Fruit fly (Drosophila melanogaster) whole organism, embryonic: Measurements from ENCODE around the gene CG43116.
A peak's percentile ranks its signal among the peaks of the same experiment; 100 is the strongest.

ENCODE experiments used
- Adf1 ChIP-seq: fragments of 200-800 bp; sonication (Bioruptor generic); IDR thresholded peaks from 2 replicates; pipeline ENCODE4 v1.3.6; 2022; ENCODE audit warnings: missing biosample characterization, missing genetic modification characterization
- Awh ChIP-seq: fragments of 200-800 bp; sonication (Bioruptor generic); IDR thresholded peaks from 2 replicates; pipeline ENCODE4, ENCODE4 v1.3.6; 2022; ENCODE audit warnings: missing biosample characterization, missing genetic modification characterization
- B-H1 ChIP-seq: fragments of 200-800 bp; sonication (Bioruptor generic); IDR thresholded peaks from 3 replicates; pipeline ENCODE4 v1.3.6; 2022; ENCODE audit warnings: missing biosample characterization, missing genetic modification characterization
- BEAF-32 ChIP-seq: fragments of 200-800 bp; sonication (Bioruptor generic); optimal IDR thresholded peaks from 3 replicates; lab custom pipeline; 2017; ENCODE audit warnings: missing biosample characterization, missing genetic modification characterization, mild to moderate bottlenecking, moderate library complexity, missing genetic modification reagents
- CG10274 ChIP-seq: fragments of 200-800 bp; sonication (Bioruptor generic); optimal IDR thresholded peaks from 3 replicates; lab custom pipeline; 2017; ENCODE audit warnings: missing biosample characterization, mild to moderate bottlenecking, missing genetic modification characterization
- CG10321 ChIP-seq: fragments of 200-800 bp; sonication (Bioruptor generic); IDR thresholded peaks from 2 replicates; pipeline ENCODE4 v1.3.6; 2022; ENCODE audit warnings: missing biosample characterization, missing genetic modification characterization
- CG12104 ChIP-seq: fragments of 200-800 bp; sonication (Bioruptor generic); optimal IDR thresholded peaks from 3 replicates; lab custom pipeline; 2016; ENCODE audit warnings: missing biosample characterization, missing genetic modification characterization
- CG12299 ChIP-seq: fragments of 200-800 bp; sonication (Bioruptor generic); optimal IDR thresholded peaks from 2 replicates; lab custom pipeline; 2018; ENCODE audit warnings: missing biosample characterization, mild to moderate bottlenecking, missing genetic modification characterization
- CG12659 ChIP-seq: fragments of 200-800 bp; sonication (Bioruptor generic); optimal IDR thresholded peaks from 3 replicates; lab custom pipeline; 2017; ENCODE audit warnings: mild to moderate bottlenecking, missing biosample characterization, missing genetic modification reagents, missing genetic modification characterization
- CG13624 ChIP-seq: fragments of 200-800 bp; sonication (Bioruptor generic); optimal IDR thresholded peaks from 2 replicates; lab custom pipeline; 2016; ENCODE audit warnings: missing biosample characterization, missing genetic modification characterization
- CG14667 ChIP-seq: fragments of 200-800 bp; sonication (Bioruptor generic); IDR thresholded peaks from 2 replicates; pipeline ENCODE4 v1.3.6; 2022; ENCODE audit warnings: missing biosample characterization, missing genetic modification characterization
- CG15269 ChIP-seq: fragments of 200-800 bp; sonication (Bioruptor generic); optimal IDR thresholded peaks from 2 replicates; lab custom pipeline; 2018; ENCODE audit warnings: missing biosample characterization, mild to moderate bottlenecking, missing genetic modification characterization, moderate library complexity
- CG2678 ChIP-seq: fragments of 200-800 bp; sonication (Bioruptor generic); optimal IDR thresholded peaks from 3 replicates; lab custom pipeline; 2019; ENCODE audit warnings: missing biosample characterization, mild to moderate bottlenecking, missing genetic modification characterization, moderate library complexity
- CG34224 ChIP-seq: fragments of 200-800 bp; sonication (Bioruptor generic); IDR thresholded peaks from 3 replicates; pipeline ENCODE4 v1.3.6; 2022; ENCODE audit warnings: missing biosample characterization, missing genetic modification characterization; ENCODE audit not compliant: partially characterized antibody
- CG4360 ChIP-seq: fragments of 200-800 bp; sonication (Bioruptor generic); IDR thresholded peaks from 2 replicates; pipeline ENCODE4 v1.3.6; 2022; ENCODE audit warnings: missing biosample characterization, missing genetic modification characterization
- CG5953 ChIP-seq: fragments of 200-800 bp; sonication (Bioruptor generic); IDR thresholded peaks from 2 replicates; pipeline ENCODE4 v1.3.6; 2022; ENCODE audit warnings: missing biosample characterization, missing genetic modification characterization
- CG6272 ChIP-seq: fragments of 200-800 bp; sonication (Bioruptor generic); IDR thresholded peaks from 2 replicates; pipeline ENCODE4 v1.3.6; 2022; ENCODE audit warnings: missing biosample characterization, missing genetic modification characterization
- CG6654 ChIP-seq: fragments of 200-800 bp; sonication (Bioruptor generic); optimal IDR thresholded peaks from 2 replicates; lab custom pipeline; 2017; ENCODE audit warnings: missing biosample characterization, mild to moderate bottlenecking, missing genetic modification characterization
- CG8290 ChIP-seq, 3 experiments: fragments of 200-800 bp; sonication (Bioruptor generic); optimal IDR thresholded peaks; 2 replicates each; lab custom pipeline; 2016 to 2019; ENCODE audit warnings: missing biosample characterization in 3 of 3, missing genetic modification characterization in 3 of 3, mild to moderate bottlenecking in 2 of 3, moderate library complexity in 1 of 3
- CG9609 ChIP-seq: fragments of 200-800 bp; sonication (Bioruptor generic); optimal IDR thresholded peaks from 3 replicates; lab custom pipeline; 2016; ENCODE audit warnings: missing biosample characterization, missing genetic modification characterization
- CTCF ChIP-seq: fragments of 200-800 bp; sonication (Bioruptor generic); optimal IDR thresholded peaks from 2 replicates; lab custom pipeline; 2017; ENCODE audit warnings: missing biosample characterization, mild to moderate bottlenecking, missing genetic modification characterization, moderate library complexity
- Dll ChIP-seq: fragments of 200-800 bp; sonication (Bioruptor generic); IDR thresholded peaks from 4 replicates; pipeline ENCODE4 v1.3.6; 2022; ENCODE audit warnings: missing biosample characterization, missing genetic modification characterization; ENCODE audit not compliant: partially characterized antibody
- Jarid2 ChIP-seq: fragments of 200-800 bp; sonication (Bioruptor generic); optimal IDR thresholded peaks from 3 replicates; lab custom pipeline; 2017; ENCODE audit warnings: mild to moderate bottlenecking, missing biosample characterization, missing genetic modification reagents, missing genetic modification characterization
- Lhr ChIP-seq: fragments of 200-800 bp; sonication (Bioruptor generic); optimal IDR thresholded peaks from 3 replicates; lab custom pipeline; 2017; ENCODE audit warnings: mild to moderate bottlenecking, missing biosample characterization, missing genetic modification reagents, missing genetic modification characterization
- Mad ChIP-seq: fragments of 200-800 bp; sonication (Bioruptor generic); optimal IDR thresholded peaks from 2 replicates; lab custom pipeline; 2016; ENCODE audit warnings: missing biosample characterization, missing genetic modification characterization
- Mes4 ChIP-seq: fragments of 200-800 bp; sonication (Bioruptor generic); optimal IDR thresholded peaks from 2 replicates; lab custom pipeline; 2016; ENCODE audit warnings: missing biosample characterization, missing genetic modification characterization
- Opbp ChIP-seq: fragments of 200-800 bp; sonication (Bioruptor generic); IDR thresholded peaks from 3 replicates; pipeline ENCODE4 v1.3.6; 2022; ENCODE audit warnings: missing biosample characterization, missing genetic modification characterization; ENCODE audit not compliant: partially characterized antibody
- Poxn ChIP-seq: fragments of 200-800 bp; sonication (Bioruptor generic); IDR thresholded peaks from 2 replicates; pipeline ENCODE4 v1.3.6; 2022; ENCODE audit warnings: missing biosample characterization, missing genetic modification characterization
- Side ChIP-seq: fragments of 200-800 bp; sonication (Bioruptor generic); optimal IDR thresholded peaks from 2 replicates; lab custom pipeline; 2016; ENCODE audit warnings: missing biosample characterization, missing genetic modification characterization
- ab ChIP-seq: fragments of 200-800 bp; sonication (Bioruptor generic); optimal IDR thresholded peaks from 2 replicates; lab custom pipeline; 2016; ENCODE audit warnings: missing biosample characterization, missing genetic modification characterization
- az2 ChIP-seq: fragments of 200-800 bp; sonication (Bioruptor generic); optimal IDR thresholded peaks from 3 replicates; lab custom pipeline; 2016; ENCODE audit warnings: missing biosample characterization, missing genetic modification characterization
- bcd ChIP-seq: fragments of 200-800 bp; sonication (Bioruptor generic); optimal IDR thresholded peaks from 2 replicates; lab custom pipeline; 2017; ENCODE audit warnings: missing biosample characterization, mild to moderate bottlenecking, missing genetic modification characterization
- bowl ChIP-seq: fragments of 200-800 bp; sonication (Bioruptor generic); IDR thresholded peaks from 2 replicates; pipeline ENCODE4 v1.3.6; 2022; ENCODE audit warnings: missing biosample characterization, missing genetic modification characterization
- br ChIP-seq: fragments of >200 bp; optimal IDR thresholded peaks from 2 replicates; lab custom pipeline; 2017
- bsh ChIP-seq, 2 experiments: fragments of 200-800 bp; sonication (Bioruptor generic); optimal IDR thresholded peaks; 2 replicates each; lab custom pipeline; 2017 to 2018; ENCODE audit warnings: mild to moderate bottlenecking in 2 of 2, missing biosample characterization in 2 of 2, missing genetic modification characterization in 2 of 2, moderate library complexity in 1 of 2
- cas ChIP-seq: fragments of 200-800 bp; sonication (Bioruptor generic); IDR thresholded peaks from 2 replicates; pipeline ENCODE4 v1.3.6; 2022; ENCODE audit warnings: missing biosample characterization, missing genetic modification characterization
- emc ChIP-seq: fragments of 200-800 bp; sonication (Bioruptor generic); optimal IDR thresholded peaks from 2 replicates; lab custom pipeline; 2016; ENCODE audit warnings: missing biosample characterization, missing genetic modification characterization
- en ChIP-seq: fragments of 200-800 bp; sonication (Bioruptor generic); optimal IDR thresholded peaks from 2 replicates; lab custom pipeline; 2016; ENCODE audit warnings: missing biosample characterization, missing genetic modification characterization
- hb ChIP-seq: fragments of 200-800 bp; sonication (Bioruptor generic); IDR thresholded peaks from 3 replicates; pipeline ENCODE4 v1.3.6; 2022; ENCODE audit warnings: missing biosample characterization, missing genetic modification characterization; ENCODE audit not compliant: partially characterized antibody
- hkb ChIP-seq, 2 experiments: fragments of 200-800 bp in 1 of 2; fragments of >200 bp in 1 of 2; sonication (Bioruptor generic) in 1 of 2; IDR thresholded peaks in 1 of 2; optimal IDR thresholded peaks in 1 of 2; 2 replicates each; pipeline versions ENCODE4 v1.3.6 to Lab custom; 2017 to 2022; ENCODE audit warnings: missing biosample characterization in 1 of 2, missing genetic modification characterization in 1 of 2
- kah ChIP-seq: fragments of 200-800 bp; sonication (Bioruptor generic); optimal IDR thresholded peaks from 2 replicates; lab custom pipeline; 2018; ENCODE audit warnings: missing biosample characterization, mild to moderate bottlenecking, missing genetic modification characterization
- lab ChIP-seq: fragments of 200-800 bp; sonication (Bioruptor generic); optimal IDR thresholded peaks from 3 replicates; lab custom pipeline; 2017; ENCODE audit warnings: missing biosample characterization, missing genetic modification characterization, mild to moderate bottlenecking, moderate library complexity, missing genetic modification reagents
- lov ChIP-seq, 2 experiments: fragments of 200-800 bp in 1 of 2; fragments of >200 bp in 1 of 2; sonication (Bioruptor generic) in 1 of 2; IDR thresholded peaks in 1 of 2; optimal IDR thresholded peaks in 1 of 2; 2 replicates in 1 of 2; 3 replicates in 1 of 2; pipeline versions ENCODE4 v1.3.6 to Lab custom; 2017 to 2022; ENCODE audit warnings: missing biosample characterization in 1 of 2, missing genetic modification characterization in 1 of 2
- ro ChIP-seq: fragments of 200-800 bp; sonication (Bioruptor generic); IDR thresholded peaks from 2 replicates; pipeline ENCODE4 v1.3.6; 2022; ENCODE audit warnings: missing biosample characterization, missing genetic modification characterization
- scrt ChIP-seq: fragments of 200-800 bp; sonication (Bioruptor generic); optimal IDR thresholded peaks from 2 replicates; lab custom pipeline; 2018; ENCODE audit warnings: missing biosample characterization, mild to moderate bottlenecking, missing genetic modification characterization, moderate library complexity
- seq ChIP-seq: fragments of 200-800 bp; sonication (Bioruptor generic); IDR thresholded peaks from 2 replicates; pipeline ENCODE4 v1.3.6; 2022; ENCODE audit warnings: missing biosample characterization, missing genetic modification characterization
- shn ChIP-seq: fragments of 200-800 bp; sonication (Bioruptor generic); optimal IDR thresholded peaks from 3 replicates; lab custom pipeline; 2016; ENCODE audit warnings: missing biosample characterization, missing genetic modification characterization
- yki ChIP-seq: fragments of >200 bp; optimal IDR thresholded peaks from 3 replicates; lab custom pipeline; 2018

The CG43116 gene

dm6 chr3R:25996197-25997005 lies at the start of gene CG43116 (continued):
- peak; percentile 54 for TF ChIP-seq CG4360 (GFP tag; lab: Robert Waterston, UW)
- TF ChIP-seq seq = 0 out of 2 replicates have a peak, but pooled peaks have one; percentile 48
- peak; percentile 91 for TF ChIP-seq az2
- peak; percentile 29 for TF ChIP-seq shn (GFP tag; lab: Kevin White, UChicago)
- TF ChIP-seq CG34224 (GFP tag; lab: Robert Waterston, UW) = no peak
- TF ChIP-seq CG8290 (GFP tag; optimal IDR thresholded peaks at IDR 0.05; lab: Kevin White, UChicago) = peak; percentile 93
- peak in 1 of 2 experiments; percentile 82 for TF ChIP-seq CG8290 (tag; optimal IDR thresholded peaks at IDR 0.05; lab: Kevin White, UChicago)
- TF ChIP-seq CG15269 (tag; lab: Kevin White, UChicago) = no peak
- no peak for TF ChIP-seq CG13624
- TF ChIP-seq hkb (optimal IDR thresholded peaks at IDR 0.05; lab: Kevin White, UChicago) = no peak
- peak; percentile 87 for TF ChIP-seq hkb (GFP tag; IDR thresholded peaks at IDR 0.05; lab: Robert Waterston, UW)
- peak; percentile 42; the same call in 1 of the 2 replicates for TF ChIP-seq CG6272 (GFP tag; lab: Robert Waterston, UW)
- peak; percentile 68 for TF ChIP-seq en (GFP tag; lab: Kevin White, UChicago)
- peak; percentile 61 for TF ChIP-seq CG12104 (GFP tag; lab: Kevin White, UChicago)
- TF ChIP-seq br = no peak
- TF ChIP-seq Side = peak; percentile 58
- no peak for TF ChIP-seq ab (GFP tag; lab: Kevin White, UChicago)
- no peak for TF ChIP-seq CG2678 (tag; lab: Kevin White, UChicago)
- peak; percentile 66 for TF ChIP-seq CG6654 (GFP tag; lab: Kevin White, UChicago)
- TF ChIP-seq CG12659 (GFP tag; lab: Kevin White, UChicago) = no peak
- peak; percentile 29 for TF ChIP-seq Jarid2 (GFP tag; lab: Kevin White, UChicago)
- no peak for TF ChIP-seq CG10321
- TF ChIP-seq ro (GFP tag; lab: Robert Waterston, UW) = peak; percentile 80
- TF ChIP-seq CG10274 (GFP tag; lab: Kevin White, UChicago) = peak; percentile 27
- peak; percentile 85 to 97 for TF ChIP-seq bsh (GFP tag; optimal IDR thresholded peaks at IDR 0.05; lab: Kevin White, UChicago)
- TF ChIP-seq Dll = no peak
- peak; percentile 36 for TF ChIP-seq CTCF (GFP tag; lab: Kevin White, UChicago)
- TF ChIP-seq Opbp (GFP tag; lab: Robert Waterston, UW) = no peak
- TF ChIP-seq scrt = no peak
- TF ChIP-seq CG9609 (GFP tag; lab: Kevin White, UChicago) = peak; percentile 50
- no peak for TF ChIP-seq bcd (GFP tag; lab: Kevin White, UChicago)
- peak; percentile 67 for TF ChIP-seq Mes4 (GFP tag; lab: Kevin White, UChicago)
- no peak for TF ChIP-seq Poxn
- TF ChIP-seq lov (optimal IDR thresholded peaks at IDR 0.05; lab: Kevin White, UChicago) = no peak
- peak; percentile 87; the same call in 2 of the 3 replicates for TF ChIP-seq lov (GFP tag; IDR thresholded peaks at IDR 0.05; lab: Robert Waterston, UW)
- TF ChIP-seq Adf1 (GFP tag; lab: Robert Waterston, UW) = no peak
- peak; percentile 91 for TF ChIP-seq kah (GFP tag; lab: Kevin White, UChicago)
- 0 out of 3 replicates have a peak, but pooled peaks have one; percentile 6 for TF ChIP-seq hb
- no peak for TF ChIP-seq CG5953 (GFP tag; lab: Robert Waterston, UW)
- TF ChIP-seq B-H1 (GFP tag; lab: Robert Waterston, UW) = peak; percentile 56
- TF ChIP-seq cas (GFP tag; lab: Robert Waterston, UW) = no peak
- TF ChIP-seq CG14667 (GFP tag; lab: Robert Waterston, UW) = peak; percentile 78
- TF ChIP-seq bowl (GFP tag; lab: Robert Waterston, UW) = 0 out of 2 replicates have a peak, but pooled peaks have one; percentile 17
- no peak for TF ChIP-seq emc (GFP tag; lab: Kevin White, UChicago)
- peak; percentile 65 for TF ChIP-seq CG12299
- no peak for TF ChIP-seq Lhr
- no peak for TF ChIP-seq lab (GFP tag; lab: Kevin White, UChicago)
- no peak for TF ChIP-seq yki
- peak; percentile 71; the same call in 1 of the 2 replicates for TF ChIP-seq Awh
- TF ChIP-seq Mad (GFP tag; lab: Kevin White, UChicago) = peak; percentile 84
- no peak for TF ChIP-seq BEAF-32
